Fruit fly (Drosophila melanogaster) whole organism, adult: Measurements from ENCODE around the gene BORCS5.

Experiments used
- CG11617 ChIP-seq: fragments of 200-800 bp; sonication (Bioruptor generic); optimal IDR thresholded peaks from 2 replicates; lab custom pipeline; 2017; ENCODE audit warnings: mild to moderate bottlenecking, missing biosample characterization, missing genetic modification reagents, missing genetic modification characterization
- CG12768 ChIP-seq: fragments of 200-800 bp; sonication (Bioruptor generic); optimal IDR thresholded peaks from 2 replicates; lab custom pipeline; 2017; ENCODE audit warnings: missing biosample characterization, missing genetic modification characterization, mild to moderate bottlenecking, moderate library complexity, missing genetic modification reagents
- CG33017 ChIP-seq: fragments of 200-800 bp; sonication (Bioruptor generic); optimal IDR thresholded peaks from 2 replicates; lab custom pipeline; 2018; ENCODE audit warnings: missing biosample characterization, mild to moderate bottlenecking, missing genetic modification characterization, moderate library complexity
- CG5204 ChIP-seq: fragments of 200-800 bp; sonication (Bioruptor generic); optimal IDR thresholded peaks from 2 replicates; lab custom pipeline; 2016; ENCODE audit warnings: missing biosample characterization, missing genetic modification characterization
- CG7101 ChIP-seq: fragments of 200-800 bp; sonication (Bioruptor generic); optimal IDR thresholded peaks from 2 replicates; lab custom pipeline; 2018; ENCODE audit warnings: missing biosample characterization, mild to moderate bottlenecking, missing genetic modification characterization, moderate library complexity
- Hr96 ChIP-seq: fragments of 200-800 bp; sonication (Bioruptor generic); optimal IDR thresholded peaks from 2 replicates; lab custom pipeline; 2016; ENCODE audit warnings: missing biosample characterization, missing genetic modification characterization
- kay ChIP-seq: fragments of 200-800 bp; sonication (Bioruptor generic); peaks from one replicate; lab custom pipeline; 2016; ENCODE audit warnings: missing biosample characterization, missing genetic modification characterization, borderline replicate concordance
- ovo ChIP-seq: fragments of 200-800 bp; sonication (Bioruptor generic); optimal IDR thresholded peaks from 2 replicates; lab custom pipeline; 2016; ENCODE audit warnings: missing biosample characterization, missing genetic modification characterization
- pad ChIP-seq: fragments of 200-800 bp; sonication (Bioruptor generic); optimal IDR thresholded peaks from 3 replicates; lab custom pipeline; 2017; ENCODE audit warnings: missing biosample characterization, missing genetic modification characterization, mild to moderate bottlenecking, moderate library complexity, missing genetic modification reagents

DNA sequence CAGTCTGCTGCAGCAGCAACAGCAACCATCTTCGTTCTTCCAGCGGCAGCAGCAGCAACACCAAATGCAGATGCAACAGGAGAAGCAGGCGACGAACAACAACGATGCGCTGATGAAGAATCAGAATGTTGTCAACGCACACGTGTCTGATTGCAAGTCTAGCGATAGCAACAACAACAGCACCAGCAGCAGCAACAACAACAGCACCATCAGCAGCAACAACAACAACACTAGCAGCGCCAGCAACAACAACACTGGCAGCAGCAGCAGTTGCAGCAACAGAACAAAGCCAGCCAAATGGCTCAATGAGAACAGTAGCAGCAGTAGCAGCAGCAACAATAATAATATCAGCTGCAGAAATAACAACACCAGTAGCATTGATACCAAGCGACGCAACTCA is 22.6 kb upstream of the BORCS5 start:
- TF ChIP-seq Hr96 (GFP tag; lab: Kevin White, UChicago) (no peak), CG12768 (GFP tag; lab: Kevin White, UChicago) (no peak), CG33017 (tag; lab: Kevin White, UChicago) (no peak), kay (GFP tag; lab: Kevin White, UChicago) (no peak), ovo (GFP tag; lab: Kevin White, UChicago) (no peak), CG5204 (GFP tag; lab: Kevin White, UChicago) (no peak), pad (GFP tag; lab: Kevin White, UChicago) (no peak), CG7101 (tag; lab: Kevin White, UChicago) (no peak), CG11617 (GFP tag; lab: Kevin White, UChicago) (no peak)
